Worm (Caenorhabditis elegans) whole organism, late embryonic: ENCODE measurements around the gene bath-31.

Experiments
- C08G9.2 ChIP-seq: sonication (generic microtip); optimal IDR thresholded peaks from 2 replicates; lab custom pipeline; 2016; ENCODE audit warnings: mild to moderate bottlenecking, missing genetic modification characterization, moderate library complexity, missing compliant biosample characterization
- C38D4.7 ChIP-seq: fragments of 200-800 bp; sonication (Bioruptor generic); optimal IDR thresholded peaks from 2 replicates; lab custom pipeline; 2018; ENCODE audit warnings: mild to moderate bottlenecking, missing genetic modification characterization, moderate library complexity, missing compliant biosample characterization
- F13H6.1 ChIP-seq: sonication (generic microtip); optimal IDR thresholded peaks from 2 replicates; lab custom pipeline; 2016; ENCODE audit warnings: missing genetic modification characterization, missing compliant biosample characterization
- T23F11.4 ChIP-seq: fragments of 200-800 bp; sonication (Bioruptor generic); optimal IDR thresholded peaks from 2 replicates; lab custom pipeline; 2018; ENCODE audit warnings: mild to moderate bottlenecking, missing genetic modification characterization, missing compliant biosample characterization
- Y22D7AL.16 ChIP-seq: sonication (generic microtip); optimal IDR thresholded peaks from 2 replicates; lab custom pipeline; 2016; ENCODE audit warnings: missing genetic modification characterization, missing compliant biosample characterization
- ahr-1 ChIP-seq: sonication (generic microtip); optimal IDR thresholded peaks from 2 replicates; lab custom pipeline; 2016; ENCODE audit warnings: missing genetic modification characterization, missing compliant biosample characterization
- ceh-2 ChIP-seq: sonication (generic microtip); optimal IDR thresholded peaks from 2 replicates; lab custom pipeline; 2016; ENCODE audit warnings: missing genotype, missing genetic modification characterization, missing compliant biosample characterization
- ceh-22 ChIP-seq: sonication (generic microtip); optimal IDR thresholded peaks from 2 replicates; lab custom pipeline; 2017; ENCODE audit warnings: missing biosample characterization, missing genetic modification characterization
- ceh-24 ChIP-seq: sonication (generic microtip); optimal IDR thresholded peaks from 2 replicates; lab custom pipeline; 2016; ENCODE audit warnings: mild to moderate bottlenecking, missing genetic modification characterization, missing compliant biosample characterization
- ceh-45 ChIP-seq: fragments of 200-800 bp; sonication (Bioruptor generic); IDR thresholded peaks from 2 replicates; pipeline ENCODE4 v1.3.6; 2022; ENCODE audit warnings: missing genetic modification reagents, missing genetic modification characterization, missing compliant biosample characterization
- ceh-6 ChIP-seq: fragments of 200-800 bp; sonication (Bioruptor generic); optimal IDR thresholded peaks from 2 replicates; lab custom pipeline; 2018; ENCODE audit warnings: mild to moderate bottlenecking, missing genetic modification characterization, missing compliant biosample characterization
- che-1 ChIP-seq: sonication (generic microtip); optimal IDR thresholded peaks from 2 replicates; lab custom pipeline; 2016; ENCODE audit warnings: mild to moderate bottlenecking, missing genetic modification characterization, missing compliant biosample characterization
- elt-2 ChIP-seq: sonication (generic microtip); optimal IDR thresholded peaks from 2 replicates; lab custom pipeline; 2016; ENCODE audit warnings: missing genetic modification reagents, missing genetic modification characterization, missing compliant biosample characterization
- eyg-1 ChIP-seq: sonication (generic microtip); optimal IDR thresholded peaks from 2 replicates; lab custom pipeline; 2016; ENCODE audit warnings: missing genotype, missing genetic modification characterization, missing compliant biosample characterization
- fax-1 ChIP-seq: sonication (generic microtip); optimal IDR thresholded peaks from 2 replicates; lab custom pipeline; 2016; ENCODE audit warnings: missing genotype, missing genetic modification characterization, missing compliant biosample characterization
- hlh-6 ChIP-seq: sonication (generic microtip); optimal IDR thresholded peaks from 2 replicates; lab custom pipeline; 2016; ENCODE audit warnings: missing genotype, missing genetic modification characterization, missing compliant biosample characterization
- hlh-8 ChIP-seq: sonication (generic microtip); optimal IDR thresholded peaks from 2 replicates; lab custom pipeline; 2016; ENCODE audit warnings: missing genotype, missing genetic modification characterization, missing compliant biosample characterization
- lim-6 ChIP-seq: sonication (generic microtip); optimal IDR thresholded peaks from 2 replicates; lab custom pipeline; 2016; ENCODE audit warnings: missing genetic modification characterization, missing compliant biosample characterization
- lin-11 ChIP-seq: fragments of 200-800 bp; sonication (Bioruptor generic); optimal IDR thresholded peaks from 2 replicates; lab custom pipeline; 2018; ENCODE audit warnings: mild to moderate bottlenecking, missing genetic modification characterization, missing compliant biosample characterization
- madf-2 ChIP-seq: sonication (generic microtip); optimal IDR thresholded peaks from 2 replicates; lab custom pipeline; 2017; ENCODE audit warnings: missing genetic modification characterization, missing compliant biosample characterization
- nfya-1 ChIP-seq: sonication (generic microtip); optimal IDR thresholded peaks from 2 replicates; lab custom pipeline; 2017; ENCODE audit warnings: missing genetic modification characterization, mild to moderate bottlenecking, missing compliant biosample characterization, antibody characterized with exemption, moderate library complexity
- nhr-232 ChIP-seq: sonication (generic microtip); optimal IDR thresholded peaks from 2 replicates; lab custom pipeline; 2016; ENCODE audit warnings: missing genetic modification characterization, missing compliant biosample characterization
- npax-4 ChIP-seq: sonication (generic microtip); optimal IDR thresholded peaks from 2 replicates; lab custom pipeline; 2016; ENCODE audit warnings: missing genetic modification characterization, missing compliant biosample characterization
- pag-3 ChIP-seq: sonication (generic microtip); optimal IDR thresholded peaks from 2 replicates; lab custom pipeline; 2016; ENCODE audit warnings: missing compliant biosample characterization, missing genetic modification characterization, borderline replicate concordance
- pat-9 ChIP-seq: fragments of 200-800 bp; sonication (Bioruptor generic); optimal IDR thresholded peaks from 2 replicates; lab custom pipeline; 2018; ENCODE audit warnings: mild to moderate bottlenecking, missing genetic modification characterization, moderate library complexity, missing compliant biosample characterization
- pax-1 ChIP-seq: fragments of 150-350 bp; optimal IDR thresholded peaks from 2 replicates; lab custom pipeline; 2014; ENCODE audit warnings: missing biosample characterization, missing genetic modification characterization
- pha-4 ChIP-seq: fragments of 150-350 bp; optimal IDR thresholded peaks from 2 replicates; lab custom pipeline; 2018; ENCODE audit warnings: missing biosample characterization, missing genetic modification reagents, missing genetic modification characterization
- pqm-1 ChIP-seq: sonication (generic microtip); optimal IDR thresholded peaks from 2 replicates; lab custom pipeline; 2016; ENCODE audit warnings: missing genetic modification characterization, missing compliant biosample characterization
- pros-1 ChIP-seq: fragments of 150-350 bp; optimal IDR thresholded peaks from 2 replicates; lab custom pipeline; 2014; ENCODE audit warnings: missing biosample characterization, missing genetic modification reagents, missing genetic modification characterization
- sdc-2 ChIP-seq: sonication (generic microtip); optimal IDR thresholded peaks from 2 replicates; lab custom pipeline; 2016; ENCODE audit warnings: missing genotype, missing genetic modification characterization, missing compliant biosample characterization
- sox-4 ChIP-seq: sonication (generic microtip); optimal IDR thresholded peaks from 2 replicates; lab custom pipeline; 2017; ENCODE audit warnings: mild to moderate bottlenecking, missing genetic modification characterization, inconsistent platforms, missing compliant biosample characterization
- syd-9 ChIP-seq: sonication (generic microtip); optimal IDR thresholded peaks from 2 replicates; lab custom pipeline; 2016; ENCODE audit warnings: mild to moderate bottlenecking, missing genetic modification characterization, moderate library complexity, missing compliant biosample characterization
- tbx-2 ChIP-seq: sonication (generic microtip); optimal IDR thresholded peaks from 2 replicates; lab custom pipeline; 2016; ENCODE audit warnings: missing genetic modification characterization, missing compliant biosample characterization
- unc-3 ChIP-seq, 2 experiments: fragments of 200-800 bp in 1 of 2; sonication (Bioruptor generic) in 1 of 2; sonication (generic microtip) in 1 of 2; conservative IDR thresholded peaks in 1 of 2; optimal IDR thresholded peaks in 1 of 2; 2 replicates each; pipeline versions ENCODE4 v1.3.6 to Lab custom; 2016 to 2022; ENCODE audit warnings: missing compliant biosample characterization in 2 of 2, missing genetic modification characterization in 2 of 2, missing genetic modification reagents in 1 of 2
- unc-42 ChIP-seq: sonication (generic microtip); optimal IDR thresholded peaks from 2 replicates; lab custom pipeline; 2016; ENCODE audit warnings: missing genotype, missing genetic modification characterization, missing compliant biosample characterization
- unc-86 ChIP-seq: sonication (generic microtip); optimal IDR thresholded peaks from 2 replicates; lab custom pipeline; 2016; ENCODE audit warnings: missing genetic modification characterization, missing compliant biosample characterization

bath-31 gene

DNA sequence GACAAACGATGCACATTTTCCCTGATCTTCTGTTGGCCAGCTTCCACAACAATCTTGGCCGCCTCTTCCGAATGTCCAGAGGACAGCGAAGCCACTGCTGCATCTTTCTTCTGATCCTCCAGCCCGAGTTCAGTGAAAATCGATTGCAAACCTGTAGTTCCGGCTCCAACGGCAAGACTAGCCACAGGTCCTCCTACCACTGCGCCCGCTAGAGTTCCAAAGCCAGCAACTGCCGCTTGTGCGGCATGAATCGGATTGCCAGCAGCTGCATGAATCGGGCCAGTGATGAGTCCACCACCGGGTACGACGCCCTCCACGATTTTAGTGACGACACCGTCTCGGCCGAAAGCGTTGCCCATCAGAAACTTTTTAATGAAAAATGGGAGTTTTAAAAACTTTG lies 43.4 kb upstream of the bath-31 start, which contains the start of gene ifas-1:
Gene ifas-1 (minus strand): TSS at position 387 of the 400 bp plus-strand sequence.
- no peak for TF ChIP-seq ceh-45 (GFP tag; lab: Robert Waterston, UW)
- no peak for TF ChIP-seq nhr-232 (tag; lab: Kevin White, UChicago)
- no peak for TF ChIP-seq ceh-24 (tag; lab: Kevin White, UChicago)
- TF ChIP-seq unc-86 (tag; lab: Kevin White, UChicago), result no peak
- TF ChIP-seq che-1 (tag; lab: Kevin White, UChicago), result no peak
- no peak for TF ChIP-seq fax-1
- TF ChIP-seq pros-1 (tag; lab: Kevin White, UChicago), result no peak
- no peak for TF ChIP-seq sdc-2
- no peak for TF ChIP-seq pat-9 (tag; lab: Kevin White, UChicago)
- no peak for TF ChIP-seq unc-42
- TF ChIP-seq syd-9 (tag; lab: Kevin White, UChicago), result no peak

- TF ChIP-seq nhr-232 (tag; lab: Kevin White, UChicago) (no peak), ceh-2 (tag; lab: Kevin White, UChicago) (no peak), eyg-1 (tag; lab: Kevin White, UChicago) (no peak), syd-9 (tag; lab: Kevin White, UChicago) (no peak), hlh-6 (tag; lab: Kevin White, UChicago) (no peak), pag-3 (tag; lab: Kevin White, UChicago) (no peak), pha-4 (tag; lab: Kevin White, UChicago) (no peak), pqm-1 (tag; lab: Kevin White, UChicago) (no peak), nfya-1 (tag; lab: Kevin White, UChicago) (no peak), ceh-6 (GFP tag; lab: Kevin White, UChicago) (no peak), T23F11.4 (no peak), unc-86 (tag; lab: Kevin White, UChicago) (no peak), madf-2 (tag; lab: Kevin White, UChicago) (no peak), hlh-8 (tag; lab: Kevin White, UChicago) (no peak), C38D4.7 (no peak), elt-2 (no peak), C08G9.2 (no peak), ahr-1 (tag; lab: Kevin White, UChicago) (no peak), sox-4 (tag; lab: Kevin White, UChicago) (no peak), npax-4 (no peak)
These were observed 41.1 kb upstream of the bath-31 start, which contains the start of gene srx-101 for ce11 chrII:3690646-3691045. srx-101 (minus strand) TSS chrII:3690746.

DNA sequence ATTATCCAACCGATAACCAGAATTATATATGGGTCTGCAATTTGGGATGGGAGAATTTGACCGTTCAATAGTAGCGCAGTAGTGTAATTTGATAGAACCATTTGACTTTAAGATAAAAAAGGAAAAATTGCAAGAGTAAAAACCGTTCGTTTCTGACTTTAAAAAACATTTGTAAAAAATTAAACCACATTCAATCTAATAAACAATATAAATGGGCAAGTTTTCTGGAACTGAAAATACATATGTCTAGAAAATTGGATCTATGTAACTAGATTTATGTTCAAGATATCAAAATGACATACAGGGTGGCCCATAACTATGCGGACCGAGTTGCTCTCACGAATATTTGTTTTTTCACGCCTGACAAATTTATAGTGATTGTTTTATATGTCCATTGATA lies 37.1 kb upstream of the bath-31 start, which contains the start of gene srx-102:
Gene srx-102 (minus strand): TSS at position 101 of the 400 bp plus-strand sequence.
- no peak for TF ChIP-seq pat-9 (tag; lab: Kevin White, UChicago)
- TF ChIP-seq hlh-8 (tag; lab: Kevin White, UChicago), result no peak
- no peak for TF ChIP-seq tbx-2 (tag; lab: Kevin White, UChicago)
- TF ChIP-seq nfya-1 (tag; lab: Kevin White, UChicago), result no peak
- no peak for TF ChIP-seq ceh-22
- no peak for TF ChIP-seq C08G9.2
- TF ChIP-seq pag-3 (tag; lab: Kevin White, UChicago), result no peak
- no peak for TF ChIP-seq elt-2
- TF ChIP-seq Y22D7AL.16 (tag; lab: Kevin White, UChicago), result no peak
- no peak for TF ChIP-seq lin-11 (tag; lab: Kevin White, UChicago)
- no peak for TF ChIP-seq eyg-1 (tag; lab: Kevin White, UChicago)
- TF ChIP-seq sdc-2, result no peak
- no peak for TF ChIP-seq ceh-2 (tag; lab: Kevin White, UChicago)
- no peak for TF ChIP-seq F13H6.1 (tag; lab: Kevin White, UChicago)
- no peak for TF ChIP-seq pax-1 (tag; lab: Kevin White, UChicago)
- no peak for TF ChIP-seq T23F11.4
- TF ChIP-seq lim-6, result no peak
- no peak for TF ChIP-seq unc-3 (GFP tag; conservative IDR thresholded peaks at IDR 0.05; lab: Robert Waterston, UW)
- no peak for TF ChIP-seq unc-3 (tag; optimal IDR thresholded peaks at IDR 0.05; lab: Kevin White, UChicago)
